Worm (Caenorhabditis elegans) whole organism, late embryonic: ENCODE measurements around the gene srx-97.

Experiments used
- ceh-19 ChIP-seq: fragments of 200-800 bp; sonication (Bioruptor generic); optimal IDR thresholded peaks from 2 replicates; lab custom pipeline; 2018; ENCODE audit warnings: mild to moderate bottlenecking, missing genetic modification characterization, missing compliant biosample characterization
- ceh-34 ChIP-seq: sonication (generic microtip); optimal IDR thresholded peaks from 2 replicates; lab custom pipeline; 2016; ENCODE audit warnings: mild to moderate bottlenecking, missing genetic modification characterization, missing compliant biosample characterization
- ceh-6 ChIP-seq: fragments of 200-800 bp; sonication (Bioruptor generic); optimal IDR thresholded peaks from 2 replicates; lab custom pipeline; 2018; ENCODE audit warnings: mild to moderate bottlenecking, missing genetic modification characterization, missing compliant biosample characterization
- ceh-9 ChIP-seq: sonication (generic microtip); optimal IDR thresholded peaks from 2 replicates; lab custom pipeline; 2016; ENCODE audit warnings: mild to moderate bottlenecking, missing genetic modification characterization, inconsistent platforms, missing compliant biosample characterization
- dve-1 ChIP-seq: sonication (generic microtip); optimal IDR thresholded peaks from 2 replicates; lab custom pipeline; 2017; ENCODE audit warnings: antibody characterized with exemption, mild to moderate bottlenecking, missing genetic modification characterization, missing compliant biosample characterization
- elt-2 ChIP-seq: sonication (generic microtip); optimal IDR thresholded peaks from 2 replicates; lab custom pipeline; 2016; ENCODE audit warnings: missing genetic modification reagents, missing genetic modification characterization, missing compliant biosample characterization
- fax-1 ChIP-seq: sonication (generic microtip); optimal IDR thresholded peaks from 2 replicates; lab custom pipeline; 2016; ENCODE audit warnings: missing genotype, missing genetic modification characterization, missing compliant biosample characterization
- lin-11 ChIP-seq: fragments of 200-800 bp; sonication (Bioruptor generic); optimal IDR thresholded peaks from 2 replicates; lab custom pipeline; 2018; ENCODE audit warnings: mild to moderate bottlenecking, missing genetic modification characterization, missing compliant biosample characterization
- nfya-1 ChIP-seq: sonication (generic microtip); optimal IDR thresholded peaks from 2 replicates; lab custom pipeline; 2017; ENCODE audit warnings: missing genetic modification characterization, mild to moderate bottlenecking, missing compliant biosample characterization, antibody characterized with exemption, moderate library complexity
- pag-3 ChIP-seq: sonication (generic microtip); optimal IDR thresholded peaks from 2 replicates; lab custom pipeline; 2016; ENCODE audit warnings: missing compliant biosample characterization, missing genetic modification characterization, borderline replicate concordance
- pax-1 ChIP-seq: fragments of 150-350 bp; optimal IDR thresholded peaks from 2 replicates; lab custom pipeline; 2014; ENCODE audit warnings: missing biosample characterization, missing genetic modification characterization
- pha-4 ChIP-seq: fragments of 150-350 bp; optimal IDR thresholded peaks from 2 replicates; lab custom pipeline; 2018; ENCODE audit warnings: missing biosample characterization, missing genetic modification reagents, missing genetic modification characterization
- pqm-1 ChIP-seq: sonication (generic microtip); optimal IDR thresholded peaks from 2 replicates; lab custom pipeline; 2016; ENCODE audit warnings: missing genetic modification characterization, missing compliant biosample characterization
- zip-5 ChIP-seq: sonication (generic microtip); optimal IDR thresholded peaks from 2 replicates; lab custom pipeline; 2016; ENCODE audit warnings: missing genetic modification characterization, missing compliant biosample characterization

- no peak for TF ChIP-seq zip-5 (tag; lab: Kevin White, UChicago)
- no peak for TF ChIP-seq pax-1 (tag; lab: Kevin White, UChicago)
- no peak for TF ChIP-seq ceh-6 (GFP tag; lab: Kevin White, UChicago)
- TF ChIP-seq pag-3 (tag; lab: Kevin White, UChicago): no peak
- no peak for TF ChIP-seq pqm-1 (tag; lab: Kevin White, UChicago)
- TF ChIP-seq elt-2: no peak
- TF ChIP-seq fax-1 (tag; lab: Kevin White, UChicago): no peak
- TF ChIP-seq ceh-9: no peak
- TF ChIP-seq ceh-34 (tag; lab: Kevin White, UChicago): no peak
- TF ChIP-seq pha-4 (tag; lab: Kevin White, UChicago): no peak
- no peak for TF ChIP-seq lin-11 (tag; lab: Kevin White, UChicago)
- no peak for TF ChIP-seq dve-1 (tag; lab: Kevin White, UChicago)
- TF ChIP-seq nfya-1 (tag; lab: Kevin White, UChicago): no peak
- no peak for TF ChIP-seq ceh-19 (GFP tag; lab: Kevin White, UChicago)
Measured at ce11 chrII:3669315-3669714, at the start of gene srx-97.
